Fruit fly (Drosophila melanogaster): Measurements from ENCODE around the gene Tsp66E.

Tsp66E gene

dm6 chr3L:8925679-8926078, 13.4 kb downstream of the Tsp66E start (continued):
- TF ChIP-seq dati (GFP tag; IDR thresholded peaks at IDR 0.05) = no peak
- TF ChIP-seq Abd-B (GFP tag; optimal IDR thresholded peaks at IDR 0.05) = no peak
- no peak for TF ChIP-seq CG8924 (tag; optimal IDR thresholded peaks at IDR 0.05)
- TF ChIP-seq Pdp1 (GFP tag; optimal IDR thresholded peaks at IDR 0.05) = no peak
- no peak for TF ChIP-seq CG14667 (GFP tag; IDR thresholded peaks at IDR 0.05)
- TF ChIP-seq Sry-δ (GFP tag; optimal IDR thresholded peaks at IDR 0.05) = no peak
- no peak for TF ChIP-seq CG7357 (GFP tag; IDR thresholded peaks at IDR 0.05)
- no peak for TF ChIP-seq Hmr (GFP tag; optimal IDR thresholded peaks at IDR 0.05)
- no peak for TF ChIP-seq stc (GFP tag; IDR thresholded peaks at IDR 0.05)
- TF ChIP-seq CG6854 (GFP tag; optimal IDR thresholded peaks at IDR 0.05) = no peak
- TF ChIP-seq Bteb2 (GFP tag; optimal IDR thresholded peaks at IDR 0.05) = no peak
- TF ChIP-seq fu2 (GFP tag; optimal IDR thresholded peaks at IDR 0.05) = no peak
- no peak for TF ChIP-seq BEAF-32 (GFP tag; optimal IDR thresholded peaks at IDR 0.05)
- TF ChIP-seq grau (tag; optimal IDR thresholded peaks at IDR 0.05) = no peak
- no peak for TF ChIP-seq CG4854 (GFP tag; optimal IDR thresholded peaks at IDR 0.05)
- peak; percentile 90 for TF ChIP-seq kni (GFP tag; optimal IDR thresholded peaks at IDR 0.05)
- peak; percentile 14 for TF ChIP-seq sqz (GFP tag; optimal IDR thresholded peaks at IDR 0.05)
- TF ChIP-seq Sin3A (optimal IDR thresholded peaks at IDR 0.05) = no peak
- TF ChIP-seq Adf1 (GFP tag; IDR thresholded peaks at IDR 0.05) = no peak
- TF ChIP-seq CG6689 (GFP tag; IDR thresholded peaks at IDR 0.05) = no peak
- TF ChIP-seq cad (GFP tag; optimal IDR thresholded peaks at IDR 0.05) = no peak
- no peak for TF ChIP-seq Poxn (GFP tag; IDR thresholded peaks at IDR 0.05)
- TF ChIP-seq hkb (optimal IDR thresholded peaks at IDR 0.05) = no peak
- peak; percentile 54 for TF ChIP-seq hkb (GFP tag; IDR thresholded peaks at IDR 0.05)
- TF ChIP-seq pzg (GFP tag; optimal IDR thresholded peaks at IDR 0.05) = no peak
- no peak for TF ChIP-seq Doc2 (GFP tag; IDR thresholded peaks at IDR 0.05)
- TF ChIP-seq CG32772 (GFP tag; IDR thresholded peaks at IDR 0.05) = no peak
- TF ChIP-seq tup (GFP tag; optimal IDR thresholded peaks at IDR 0.05) = peak; percentile 20
- no peak for TF ChIP-seq hth (optimal IDR thresholded peaks at IDR 0.05)
- no peak for TF ChIP-seq Rfx (GFP tag; IDR thresholded peaks at IDR 0.05)
- TF ChIP-seq H15 (GFP tag; IDR thresholded peaks at IDR 0.05) = no peak
- TF ChIP-seq C15 (GFP tag; IDR thresholded peaks at IDR 0.05) = no peak
- no peak for TF ChIP-seq CG6791 (GFP tag; IDR thresholded peaks at IDR 0.05; ENCODE audit: partially characterized antibody)
- TF ChIP-seq CG14965 (GFP tag; optimal IDR thresholded peaks at IDR 0.05; ENCODE audit: borderline replicate concordance) = no peak
- no peak for TF ChIP-seq Hr51 (GFP tag; optimal IDR thresholded peaks at IDR 0.05)
- no peak for TF ChIP-seq Neu2 (GFP tag; optimal IDR thresholded peaks at IDR 0.05; ENCODE audit: borderline replicate concordance)
- no peak for TF ChIP-seq CG18764 (GFP tag; optimal IDR thresholded peaks at IDR 0.05)
- TF ChIP-seq CG6765 (GFP tag; optimal IDR thresholded peaks at IDR 0.05) = no peak
- no peak for TF ChIP-seq eyg (GFP tag; optimal IDR thresholded peaks at IDR 0.05)
- no peak for TF ChIP-seq Bdp1 (GFP tag; optimal IDR thresholded peaks at IDR 0.05)
- TF ChIP-seq HmgZ (tag; optimal IDR thresholded peaks at IDR 0.05) = no peak
- no peak for TF ChIP-seq CG31388 (GFP tag; optimal IDR thresholded peaks at IDR 0.05)

- TF ChIP-seq CG3838 (GFP tag; optimal IDR thresholded peaks at IDR 0.05) (no peak), CG43689 (GFP tag; IDR thresholded peaks at IDR 0.05) (no peak), CG8924 (tag; optimal IDR thresholded peaks at IDR 0.05) (no peak), hb (GFP tag; IDR thresholded peaks at IDR 0.05; ENCODE audit: partially characterized antibody) (no peak), CG8944 (GFP tag; optimal IDR thresholded peaks at IDR 0.05) (no peak), Lpt (GFP tag; optimal IDR thresholded peaks at IDR 0.05) (no peak), CG9932 (GFP tag; IDR thresholded peaks at IDR 0.05) (no peak), CG2120 (GFP tag; optimal IDR thresholded peaks at IDR 0.05) (no peak), Vsx1 (GFP tag; optimal IDR thresholded peaks at IDR 0.05) (no peak), CG8478 (optimal IDR thresholded peaks at IDR 0.05) (no peak), CG15269 (tag; optimal IDR thresholded peaks at IDR 0.05) (peak; percentile 20), inv (GFP tag; IDR thresholded peaks at IDR 0.05; ENCODE audit: partially characterized antibody) (no peak), CG9876 (GFP tag; optimal IDR thresholded peaks at IDR 0.05) (no peak), mam (GFP tag; optimal IDR thresholded peaks at IDR 0.05) (no peak), Aef1 (GFP tag; IDR thresholded peaks at IDR 0.05) (no peak), Mad (GFP tag; optimal IDR thresholded peaks at IDR 0.05) (no peak)
Measured at dm6 chr3L:8929527-8929926, 17.2 kb downstream of the Tsp66E start.
